Worm (Caenorhabditis elegans) whole organism, late embryonic: ENCODE measurements around the gene nhr-6.

Source experiments
- F13H6.1 ChIP-seq: sonication (generic microtip); optimal IDR thresholded peaks from 2 replicates; lab custom pipeline; 2016; ENCODE audit warnings: missing genetic modification characterization, missing compliant biosample characterization
- ceh-18 ChIP-seq: sonication (generic microtip); optimal IDR thresholded peaks from 2 replicates; lab custom pipeline; 2016; ENCODE audit warnings: missing genetic modification characterization, missing compliant biosample characterization
- ceh-19 ChIP-seq: fragments of 200-800 bp; sonication (Bioruptor generic); optimal IDR thresholded peaks from 2 replicates; lab custom pipeline; 2018; ENCODE audit warnings: mild to moderate bottlenecking, missing genetic modification characterization, missing compliant biosample characterization
- ceh-2 ChIP-seq: sonication (generic microtip); optimal IDR thresholded peaks from 2 replicates; lab custom pipeline; 2016; ENCODE audit warnings: missing genotype, missing genetic modification characterization, missing compliant biosample characterization
- ceh-24 ChIP-seq: sonication (generic microtip); optimal IDR thresholded peaks from 2 replicates; lab custom pipeline; 2016; ENCODE audit warnings: mild to moderate bottlenecking, missing genetic modification characterization, missing compliant biosample characterization
- ceh-30 ChIP-seq: fragments of 150-350 bp; optimal IDR thresholded peaks from 2 replicates; lab custom pipeline; 2014; ENCODE audit warnings: missing biosample characterization, missing genetic modification characterization
- ceh-31 ChIP-seq: sonication (generic microtip); optimal IDR thresholded peaks from 2 replicates; lab custom pipeline; 2016; ENCODE audit warnings: missing genetic modification characterization, missing compliant biosample characterization
- ceh-34 ChIP-seq: sonication (generic microtip); optimal IDR thresholded peaks from 2 replicates; lab custom pipeline; 2016; ENCODE audit warnings: mild to moderate bottlenecking, missing genetic modification characterization, missing compliant biosample characterization
- ceh-48 ChIP-seq: sonication (generic microtip); optimal IDR thresholded peaks from 2 replicates; lab custom pipeline; 2016; ENCODE audit warnings: missing genetic modification characterization, inconsistent platforms, missing compliant biosample characterization
- ceh-6 ChIP-seq: fragments of 200-800 bp; sonication (Bioruptor generic); optimal IDR thresholded peaks from 2 replicates; lab custom pipeline; 2018; ENCODE audit warnings: mild to moderate bottlenecking, missing genetic modification characterization, missing compliant biosample characterization
- dmd-4 ChIP-seq: sonication (generic microtip); optimal IDR thresholded peaks from 2 replicates; lab custom pipeline; 2016; ENCODE audit warnings: borderline replicate concordance, missing genetic modification characterization, missing compliant biosample characterization
- dve-1 ChIP-seq: sonication (generic microtip); optimal IDR thresholded peaks from 2 replicates; lab custom pipeline; 2017; ENCODE audit warnings: antibody characterized with exemption, mild to moderate bottlenecking, missing genetic modification characterization, missing compliant biosample characterization
- elt-2 ChIP-seq: sonication (generic microtip); optimal IDR thresholded peaks from 2 replicates; lab custom pipeline; 2016; ENCODE audit warnings: missing genetic modification reagents, missing genetic modification characterization, missing compliant biosample characterization
- elt-4 ChIP-seq: sonication (generic microtip); optimal IDR thresholded peaks from 2 replicates; lab custom pipeline; 2016; ENCODE audit warnings: missing genetic modification characterization, missing compliant biosample characterization
- eyg-1 ChIP-seq: sonication (generic microtip); optimal IDR thresholded peaks from 2 replicates; lab custom pipeline; 2016; ENCODE audit warnings: missing genotype, missing genetic modification characterization, missing compliant biosample characterization
- fkh-10 ChIP-seq: fragments of 150-350 bp; optimal IDR thresholded peaks from 2 replicates; lab custom pipeline; 2014; ENCODE audit warnings: missing biosample characterization, missing genetic modification reagents, missing genetic modification characterization
- hlh-30 ChIP-seq: sonication (generic microtip); optimal IDR thresholded peaks from 2 replicates; lab custom pipeline; 2017; ENCODE audit warnings: antibody characterized with exemption, missing genetic modification characterization, missing compliant biosample characterization; ENCODE audit not compliant: insufficient read depth
- lin-11 ChIP-seq: fragments of 200-800 bp; sonication (Bioruptor generic); optimal IDR thresholded peaks from 2 replicates; lab custom pipeline; 2018; ENCODE audit warnings: mild to moderate bottlenecking, missing genetic modification characterization, missing compliant biosample characterization
- madf-2 ChIP-seq: sonication (generic microtip); optimal IDR thresholded peaks from 2 replicates; lab custom pipeline; 2017; ENCODE audit warnings: missing genetic modification characterization, missing compliant biosample characterization
- mec-3 ChIP-seq: sonication (generic microtip); optimal IDR thresholded peaks from 2 replicates; lab custom pipeline; 2016; ENCODE audit warnings: borderline replicate concordance, missing genetic modification characterization, missing compliant biosample characterization
- nhr-11 ChIP-seq: fragments of 150-350 bp; optimal IDR thresholded peaks from 2 replicates; lab custom pipeline; 2014; ENCODE audit warnings: missing biosample characterization, missing genetic modification characterization
- npax-4 ChIP-seq: sonication (generic microtip); optimal IDR thresholded peaks from 2 replicates; lab custom pipeline; 2016; ENCODE audit warnings: missing genetic modification characterization, missing compliant biosample characterization
- odd-2 ChIP-seq: sonication (generic microtip); optimal IDR thresholded peaks from 2 replicates; lab custom pipeline; 2017; ENCODE audit warnings: antibody characterized with exemption, mild to moderate bottlenecking, missing genetic modification characterization, missing compliant biosample characterization
- pag-3 ChIP-seq: sonication (generic microtip); optimal IDR thresholded peaks from 2 replicates; lab custom pipeline; 2016; ENCODE audit warnings: missing compliant biosample characterization, missing genetic modification characterization, borderline replicate concordance
- pros-1 ChIP-seq: fragments of 150-350 bp; optimal IDR thresholded peaks from 2 replicates; lab custom pipeline; 2014; ENCODE audit warnings: missing biosample characterization, missing genetic modification reagents, missing genetic modification characterization
- ref-2 ChIP-seq: sonication (generic microtip); optimal IDR thresholded peaks from 2 replicates; lab custom pipeline; 2016; ENCODE audit warnings: missing genetic modification characterization, missing compliant biosample characterization
- rnt-1 ChIP-seq: sonication (generic microtip); optimal IDR thresholded peaks from 2 replicates; lab custom pipeline; 2016; ENCODE audit warnings: missing genetic modification characterization, missing compliant biosample characterization
- sdc-2 ChIP-seq: sonication (generic microtip); optimal IDR thresholded peaks from 2 replicates; lab custom pipeline; 2016; ENCODE audit warnings: missing genotype, missing genetic modification characterization, missing compliant biosample characterization
- sox-2 ChIP-seq: fragments of 200-800 bp; sonication (Bioruptor generic); IDR thresholded peaks from 2 replicates; pipeline ENCODE4 v1.3.6; 2022; ENCODE audit warnings: missing genetic modification reagents, missing genetic modification characterization, missing compliant biosample characterization
- syd-9 ChIP-seq: sonication (generic microtip); optimal IDR thresholded peaks from 2 replicates; lab custom pipeline; 2016; ENCODE audit warnings: mild to moderate bottlenecking, missing genetic modification characterization, moderate library complexity, missing compliant biosample characterization
- tbx-2 ChIP-seq: sonication (generic microtip); optimal IDR thresholded peaks from 2 replicates; lab custom pipeline; 2016; ENCODE audit warnings: missing genetic modification characterization, missing compliant biosample characterization
- unc-3 ChIP-seq, 2 experiments: fragments of 200-800 bp in 1 of 2; sonication (Bioruptor generic) in 1 of 2; sonication (generic microtip) in 1 of 2; conservative IDR thresholded peaks in 1 of 2; optimal IDR thresholded peaks in 1 of 2; 2 replicates each; pipeline versions ENCODE4 v1.3.6 to Lab custom; 2016 to 2022; ENCODE audit warnings: missing compliant biosample characterization in 2 of 2, missing genetic modification characterization in 2 of 2, missing genetic modification reagents in 1 of 2
- unc-42 ChIP-seq: sonication (generic microtip); optimal IDR thresholded peaks from 2 replicates; lab custom pipeline; 2016; ENCODE audit warnings: missing genotype, missing genetic modification characterization, missing compliant biosample characterization

The nhr-6 gene

ce11 chrIII:3543071-3543470, 30.3 kb upstream of the nhr-6 start:
- TF ChIP-seq eyg-1 (tag; lab: Kevin White, UChicago) (no peak), fkh-10 (peak; percentile 23), unc-42 (peak; percentile 92), ceh-31 (tag; lab: Kevin White, UChicago) (peak; percentile 67), rnt-1 (tag; lab: Kevin White, UChicago) (no peak), ceh-34 (tag; lab: Kevin White, UChicago) (peak; percentile 7), ref-2 (no peak)

- TF ChIP-seq ceh-34 (tag; lab: Kevin White, UChicago) (no peak), F13H6.1 (tag; lab: Kevin White, UChicago) (no peak), ceh-30 (no peak), hlh-30 (tag; lab: Kevin White, UChicago) (no peak), pros-1 (no peak), npax-4 (tag; lab: Kevin White, UChicago) (no peak), unc-3 (GFP tag; conservative IDR thresholded peaks at IDR 0.05; lab: Robert Waterston, UW) (no peak), unc-3 (tag; optimal IDR thresholded peaks at IDR 0.05; lab: Kevin White, UChicago) (no peak), elt-4 (no peak), sdc-2 (tag; lab: Kevin White, UChicago) (no peak), elt-2 (no peak), ceh-31 (tag; lab: Kevin White, UChicago) (no peak), ceh-2 (tag; lab: Kevin White, UChicago) (no peak)
Measured at ce11 chrIII:3546323-3546722, 27.1 kb upstream of the nhr-6 start, which contains the start of gene C54C6.7. Gene C54C6.7 (minus strand): TSS chrIII:3546423.

ce11 chrIII:3548017-3548416, 25.4 kb upstream of the nhr-6 start, which contains the start of gene C54C6.11:
Gene C54C6.11 (plus strand): TSS chrIII:3548317.
- no peak for TF ChIP-seq odd-2
- TF ChIP-seq lin-11 (tag; lab: Kevin White, UChicago): no peak
- TF ChIP-seq madf-2 (tag; lab: Kevin White, UChicago): no peak
- no peak for TF ChIP-seq pag-3
- no peak for TF ChIP-seq ceh-24 (tag; lab: Kevin White, UChicago)
- no peak for TF ChIP-seq fkh-10
- TF ChIP-seq ceh-34 (tag; lab: Kevin White, UChicago): no peak
- no peak for TF ChIP-seq tbx-2

- TF ChIP-seq ceh-18 (tag; lab: Kevin White, UChicago): no peak
- TF ChIP-seq ceh-19: no peak
Measured at ce11 chrIII:3549750-3550149, 23.6 kb upstream of the nhr-6 start, which contains the start of gene C54C6.5. Gene C54C6.5 (minus strand): TSS chrIII:3549850.

ce11 chrIII:3550364-3550763, 23.0 kb upstream of the nhr-6 start:
- no peak for TF ChIP-seq fkh-10
- no peak for TF ChIP-seq ceh-31 (tag; lab: Kevin White, UChicago)
- TF ChIP-seq sox-2 (GFP tag; lab: Robert Waterston, UW): no peak
- no peak for TF ChIP-seq ceh-2 (tag; lab: Kevin White, UChicago)
- TF ChIP-seq ceh-48 (tag; lab: Kevin White, UChicago): no peak
- no peak for TF ChIP-seq pros-1
- no peak for TF ChIP-seq nhr-11

ce11 chrIII:3553349-3553748, 20.0 kb upstream of the nhr-6 start, which contains the start of gene C54C6.4:
Gene C54C6.4 (plus strand): TSS chrIII:3553649.
- no peak for TF ChIP-seq syd-9 (tag; lab: Kevin White, UChicago)
- TF ChIP-seq dmd-4 (tag; lab: Kevin White, UChicago): no peak
- no peak for TF ChIP-seq ceh-6 (GFP tag; lab: Kevin White, UChicago)
- TF ChIP-seq dve-1 (tag; lab: Kevin White, UChicago): no peak
- no peak for TF ChIP-seq mec-3 (tag; lab: Kevin White, UChicago)
- TF ChIP-seq ceh-2 (tag; lab: Kevin White, UChicago): no peak
- TF ChIP-seq, all 69 proteins: peak for 0
